Fruit fly (Drosophila melanogaster) whole organism, embryonic: ENCODE data around the gene CG14182.

Experiments
- Asciz ChIP-seq: fragments of 200-800 bp; sonication (Bioruptor generic); optimal IDR thresholded peaks from 2 replicates; lab custom pipeline; 2017; ENCODE audit warnings: missing biosample characterization, mild to moderate bottlenecking, missing genetic modification characterization, missing genetic modification reagents
- CG11247 ChIP-seq: fragments of 200-800 bp; sonication (Bioruptor generic); IDR thresholded peaks from 2 replicates; pipeline ENCODE4 v1.3.6; 2022; ENCODE audit warnings: missing biosample characterization, missing genetic modification characterization
- CG11504 ChIP-seq: fragments of 200-800 bp; sonication (Bioruptor generic); optimal IDR thresholded peaks from 3 replicates; lab custom pipeline; 2019; ENCODE audit warnings: missing biosample characterization, mild to moderate bottlenecking, missing genetic modification characterization, moderate library complexity
- CG11695 ChIP-seq: fragments of 200-800 bp; sonication (Bioruptor generic); IDR thresholded peaks from 3 replicates; pipeline ENCODE4 v1.3.6; 2022; ENCODE audit warnings: missing biosample characterization, missing genetic modification characterization
- CG12299 ChIP-seq: fragments of 200-800 bp; sonication (Bioruptor generic); optimal IDR thresholded peaks from 2 replicates; lab custom pipeline; 2018; ENCODE audit warnings: missing biosample characterization, mild to moderate bottlenecking, missing genetic modification characterization
- CG15011 ChIP-seq: fragments of 200-800 bp; sonication (Bioruptor generic); optimal IDR thresholded peaks from 3 replicates; lab custom pipeline; 2018; ENCODE audit warnings: missing biosample characterization, mild to moderate bottlenecking, missing genetic modification characterization
- CG15073 ChIP-seq: fragments of 200-800 bp; sonication (Bioruptor generic); optimal IDR thresholded peaks from 2 replicates; lab custom pipeline; 2016; ENCODE audit warnings: missing biosample characterization, missing genetic modification characterization
- CG15601 ChIP-seq: fragments of 200-800 bp; sonication (Bioruptor generic); optimal IDR thresholded peaks from 3 replicates; lab custom pipeline; 2019; ENCODE audit warnings: missing biosample characterization, mild to moderate bottlenecking, missing genetic modification characterization, moderate library complexity
- CG18476 ChIP-seq: fragments of 200-800 bp; sonication (Bioruptor generic); optimal IDR thresholded peaks from 2 replicates; lab custom pipeline; 2016; ENCODE audit warnings: missing biosample characterization, mild to moderate bottlenecking, missing genetic modification characterization
- CG2889 ChIP-seq: fragments of 200-800 bp; sonication (Bioruptor generic); IDR thresholded peaks from 3 replicates; pipeline ENCODE4 v1.3.6; 2022; ENCODE audit warnings: missing biosample characterization, missing genetic modification characterization
- CG31224 ChIP-seq: fragments of 200-800 bp; sonication (Bioruptor generic); IDR thresholded peaks from 2 replicates; pipeline ENCODE4 v1.3.6; 2022; ENCODE audit warnings: missing biosample characterization, missing genetic modification characterization
- CG32532 ChIP-seq: fragments of 200-800 bp; sonication (Bioruptor generic); IDR thresholded peaks from 2 replicates; pipeline ENCODE4 v1.3.6; 2022; ENCODE audit warnings: missing biosample characterization, missing genetic modification characterization
- CG34224 ChIP-seq: fragments of 200-800 bp; sonication (Bioruptor generic); IDR thresholded peaks from 3 replicates; pipeline ENCODE4 v1.3.6; 2022; ENCODE audit warnings: missing biosample characterization, missing genetic modification characterization; ENCODE audit not compliant: partially characterized antibody
- CG34422 ChIP-seq: fragments of 200-800 bp; sonication (Bioruptor generic); IDR thresholded peaks from 3 replicates; pipeline ENCODE4 v1.3.6; 2022; ENCODE audit warnings: missing biosample characterization, missing genetic modification characterization
- CG3847 ChIP-seq: fragments of 200-800 bp; sonication (Bioruptor generic); IDR thresholded peaks from 2 replicates; pipeline ENCODE4 v1.3.6; 2022; ENCODE audit warnings: missing biosample characterization, missing genetic modification characterization
- CG4854 ChIP-seq: fragments of 200-800 bp; sonication (Bioruptor generic); optimal IDR thresholded peaks from 2 replicates; lab custom pipeline; 2016; ENCODE audit warnings: missing biosample characterization, missing genetic modification characterization, inconsistent platforms
- CG6272 ChIP-seq: fragments of 200-800 bp; sonication (Bioruptor generic); IDR thresholded peaks from 2 replicates; pipeline ENCODE4 v1.3.6; 2022; ENCODE audit warnings: missing biosample characterization, missing genetic modification characterization
- CG6813 ChIP-seq: fragments of 200-800 bp; sonication (Bioruptor generic); optimal IDR thresholded peaks from 2 replicates; lab custom pipeline; 2017; ENCODE audit warnings: missing biosample characterization, missing genetic modification characterization, mild to moderate bottlenecking, moderate library complexity, missing genetic modification reagents
- CTCF ChIP-seq: fragments of 200-800 bp; sonication (Bioruptor generic); optimal IDR thresholded peaks from 2 replicates; lab custom pipeline; 2017; ENCODE audit warnings: missing biosample characterization, mild to moderate bottlenecking, missing genetic modification characterization, moderate library complexity
- GATAe ChIP-seq: fragments of 200-800 bp; sonication (Bioruptor generic); conservative IDR thresholded peaks from 2 replicates; pipeline ENCODE4 v1.3.6; 2022; ENCODE audit warnings: missing biosample characterization, missing genetic modification characterization
- H15 ChIP-seq: fragments of 200-800 bp; sonication (Bioruptor generic); IDR thresholded peaks from 3 replicates; pipeline ENCODE4 v1.3.6; 2022; ENCODE audit warnings: missing biosample characterization, missing genetic modification characterization
- HLH54F ChIP-seq: fragments of 200-800 bp; sonication (Bioruptor generic); optimal IDR thresholded peaks from 3 replicates; lab custom pipeline; 2016; ENCODE audit warnings: missing biosample characterization, missing genetic modification characterization
- Hand ChIP-seq: fragments of 200-800 bp; sonication (Bioruptor generic); optimal IDR thresholded peaks from 2 replicates; lab custom pipeline; 2017; ENCODE audit warnings: mild to moderate bottlenecking, missing biosample characterization, missing genetic modification reagents, missing genetic modification characterization
- Hmr ChIP-seq: fragments of 200-800 bp; sonication (Bioruptor generic); optimal IDR thresholded peaks from 3 replicates; lab custom pipeline; 2017; ENCODE audit warnings: mild to moderate bottlenecking, missing biosample characterization, missing genetic modification reagents, missing genetic modification characterization
- Lim3 ChIP-seq: fragments of 200-800 bp; sonication (Bioruptor generic); IDR thresholded peaks from 2 replicates; pipeline ENCODE4 v1.3.6; 2022; ENCODE audit warnings: missing biosample characterization, missing genetic modification characterization
- Med ChIP-seq: fragments of 200-800 bp; sonication (Bioruptor generic); peaks from one replicate; lab custom pipeline; 2016; ENCODE audit warnings: missing biosample characterization, missing genetic modification characterization, mild to moderate bottlenecking, inconsistent platforms, moderate library complexity
- Oaz ChIP-seq: fragments of 200-800 bp; sonication (Bioruptor generic); IDR thresholded peaks from 2 replicates; pipeline ENCODE4 v1.3.6; 2022; ENCODE audit warnings: missing biosample characterization, missing genetic modification characterization
- Rfx ChIP-seq: fragments of 200-800 bp; sonication (Bioruptor generic); IDR thresholded peaks from 2 replicates; pipeline ENCODE4 v1.3.6; 2022; ENCODE audit warnings: missing biosample characterization, missing genetic modification characterization
- Rx ChIP-seq: fragments of 200-800 bp; sonication (Bioruptor generic); IDR thresholded peaks from 2 replicates; pipeline ENCODE4 v1.3.6; 2022; ENCODE audit warnings: missing biosample characterization, missing genetic modification characterization
- amos ChIP-seq: fragments of 200-800 bp; sonication (Bioruptor generic); IDR thresholded peaks from 2 replicates; pipeline ENCODE4 v1.3.6; 2022; ENCODE audit warnings: missing biosample characterization, missing genetic modification characterization; ENCODE audit not compliant: partially characterized antibody
- cg ChIP-seq: fragments of 200-800 bp; sonication (Bioruptor generic); optimal IDR thresholded peaks from 3 replicates; lab custom pipeline; 2019; ENCODE audit warnings: missing biosample characterization, mild to moderate bottlenecking, missing genetic modification characterization, moderate library complexity
- chinmo ChIP-seq: fragments of 200-800 bp; sonication (Bioruptor generic); IDR thresholded peaks from 4 replicates; pipeline ENCODE4 v1.3.6; 2022; ENCODE audit warnings: missing biosample characterization, missing genetic modification characterization; ENCODE audit not compliant: partially characterized antibody
- chm ChIP-seq: fragments of 200-800 bp; sonication (Bioruptor generic); IDR thresholded peaks from 2 replicates; pipeline ENCODE4 v1.3.6; 2022; ENCODE audit warnings: missing biosample characterization, missing genetic modification characterization
- disco-r ChIP-seq: fragments of 200-800 bp; sonication (Bioruptor generic); optimal IDR thresholded peaks from 2 replicates; lab custom pipeline; 2016; ENCODE audit warnings: missing biosample characterization, missing genetic modification characterization
- fru ChIP-seq: fragments of >200 bp; optimal IDR thresholded peaks from 2 replicates; lab custom pipeline; 2017
- ftz-f1 ChIP-seq: fragments of 200-800 bp; sonication (Bioruptor generic); optimal IDR thresholded peaks from 2 replicates; lab custom pipeline; 2016; ENCODE audit warnings: missing biosample characterization, missing genetic modification characterization
- gro ChIP-seq: fragments of 200-800 bp; sonication (Bioruptor generic); optimal IDR thresholded peaks from 2 replicates; lab custom pipeline; 2016; ENCODE audit warnings: missing biosample characterization, missing genetic modification characterization
- ind ChIP-seq: fragments of 200-800 bp; sonication (Bioruptor generic); optimal IDR thresholded peaks from 3 replicates; lab custom pipeline; 2016; ENCODE audit warnings: missing biosample characterization, missing genetic modification characterization
- inv ChIP-seq: fragments of 200-800 bp; sonication (Bioruptor generic); IDR thresholded peaks from 2 replicates; pipeline ENCODE4 v1.3.6; 2022; ENCODE audit warnings: missing biosample characterization, missing genetic modification characterization; ENCODE audit not compliant: partially characterized antibody
- lab ChIP-seq: fragments of 200-800 bp; sonication (Bioruptor generic); optimal IDR thresholded peaks from 3 replicates; lab custom pipeline; 2017; ENCODE audit warnings: missing biosample characterization, missing genetic modification characterization, mild to moderate bottlenecking, moderate library complexity, missing genetic modification reagents
- lmd ChIP-seq: fragments of 200-800 bp; sonication (Bioruptor generic); IDR thresholded peaks from 2 replicates; pipeline ENCODE4 v1.3.6; 2022; ENCODE audit warnings: missing biosample characterization, missing genetic modification characterization
- mld ChIP-seq: fragments of 200-800 bp; sonication (Bioruptor generic); IDR thresholded peaks from 3 replicates; pipeline ENCODE4 v1.3.6; 2022; ENCODE audit warnings: missing biosample characterization, missing genetic modification characterization; ENCODE audit not compliant: partially characterized antibody
- pan ChIP-seq, 4 experiments: fragments of >200 bp in 3 of 4; fragments of 200-800 bp in 1 of 4; sonication (Bioruptor generic) in 1 of 4; optimal IDR thresholded peaks in 3 of 4; IDR thresholded peaks in 1 of 4; 2 replicates each; pipeline versions ENCODE4 v1.3.6 to Lab custom; 2017 to 2022; ENCODE audit warnings: missing biosample characterization in 2 of 4, missing genetic modification characterization in 2 of 4, mixed read lengths in 1 of 4
- psq ChIP-seq: fragments of 200-800 bp; sonication (Bioruptor generic); optimal IDR thresholded peaks from 2 replicates; lab custom pipeline; 2017; ENCODE audit warnings: missing biosample characterization, missing genetic modification characterization
- salm ChIP-seq: fragments of 200-800 bp; sonication (Bioruptor generic); optimal IDR thresholded peaks from 2 replicates; lab custom pipeline; 2018; ENCODE audit warnings: missing biosample characterization, mild to moderate bottlenecking, missing genetic modification characterization
- seq ChIP-seq: fragments of 200-800 bp; sonication (Bioruptor generic); IDR thresholded peaks from 2 replicates; pipeline ENCODE4 v1.3.6; 2022; ENCODE audit warnings: missing biosample characterization, missing genetic modification characterization
- shn ChIP-seq: fragments of 200-800 bp; sonication (Bioruptor generic); optimal IDR thresholded peaks from 3 replicates; lab custom pipeline; 2016; ENCODE audit warnings: missing biosample characterization, missing genetic modification characterization
- sisA ChIP-seq: fragments of 200-800 bp; sonication (Bioruptor generic); IDR thresholded peaks from 2 replicates; pipeline ENCODE4 v1.3.6; 2022; ENCODE audit warnings: missing biosample characterization, missing genetic modification characterization
- slou ChIP-seq: fragments of 200-800 bp; sonication (Bioruptor generic); optimal IDR thresholded peaks from 3 replicates; lab custom pipeline; 2016; ENCODE audit warnings: missing biosample characterization, missing genetic modification characterization
- sna ChIP-seq: fragments of 200-800 bp; sonication (Bioruptor generic); IDR thresholded peaks from 2 replicates; pipeline ENCODE4 v1.3.6; 2022; ENCODE audit warnings: missing biosample characterization, missing genetic modification characterization; ENCODE audit not compliant: partially characterized antibody
- wor ChIP-seq: fragments of 200-800 bp; sonication (Bioruptor generic); IDR thresholded peaks from 2 replicates; pipeline ENCODE4 v1.3.6; 2022; ENCODE audit warnings: missing biosample characterization, missing genetic modification characterization

CG14182 gene

dm6 chr3L:19939024-19939423, 40.6 kb downstream of the CG14182 start, which contains the start of gene Ac76E (continued):
- TF ChIP-seq GATAe (peak; percentile 46; the same call in 1 of the 2 replicates), CG34224 (GFP tag; lab: Robert Waterston, UW) (0 out of 3 replicates have a peak, but pooled peaks have one; percentile 13), sisA (GFP tag; lab: Robert Waterston, UW) (no peak), disco-r (GFP tag; lab: Kevin White, UChicago) (no peak), chinmo (GFP tag; lab: Robert Waterston, UW) (peak; percentile 94), ftz-f1 (GFP tag; lab: Kevin White, UChicago) (peak; percentile 93), CG11504 (tag; lab: Kevin White, UChicago) (peak; percentile 100), lab (GFP tag; lab: Kevin White, UChicago) (peak; percentile 51), CG34422 (GFP tag; lab: Robert Waterston, UW) (peak; percentile 32; the same call in 1 of the 3 replicates), CG6272 (GFP tag; lab: Robert Waterston, UW) (no peak), CG12299 (tag; lab: Kevin White, UChicago) (no peak), CG31224 (GFP tag; lab: Robert Waterston, UW) (peak; percentile 18; the same call in 1 of the 2 replicates), CG4854 (GFP tag; lab: Kevin White, UChicago) (no peak), mld (GFP tag; lab: Robert Waterston, UW) (no peak), CG15073 (GFP tag; lab: Kevin White, UChicago) (no peak), chm (GFP tag; lab: Robert Waterston, UW) (peak; percentile 34; the same call in 1 of the 2 replicates), psq (GFP tag; lab: Kevin White, UChicago) (no peak), cg (peak; percentile 37), Hand (GFP tag; lab: Kevin White, UChicago) (no peak), ind (GFP tag; lab: Kevin White, UChicago) (no peak), Hmr (GFP tag; lab: Kevin White, UChicago) (peak; percentile 36), CG18476 (GFP tag; lab: Kevin White, UChicago) (no peak), gro (GFP tag; lab: Kevin White, UChicago) (peak; percentile 80), slou (no peak), fru (lab: Kevin White, UChicago) (no peak), wor (GFP tag; lab: Robert Waterston, UW) (no peak), inv (GFP tag; lab: Robert Waterston, UW) (no peak), CG11247 (no peak), CG2889 (GFP tag; lab: Robert Waterston, UW) (no peak), Lim3 (GFP tag; lab: Robert Waterston, UW) (no peak), CG15601 (tag; lab: Kevin White, UChicago) (no peak), Rfx (GFP tag; lab: Robert Waterston, UW) (peak; percentile 35; the same call in 1 of the 2 replicates), pan (optimal IDR thresholded peaks at IDR 0.05; lab: Kevin White, UChicago) (no peak), pan (GFP tag; optimal IDR thresholded peaks at IDR 0.05 in 1 of 2, IDR thresholded peaks at IDR 0.05 in 1 of 2) (peak in 1 of 2 experiments; percentile 17), Rx (no peak), salm (no peak), H15 (GFP tag; lab: Robert Waterston, UW) (no peak), Asciz (GFP tag; lab: Kevin White, UChicago) (no peak), seq (GFP tag; lab: Robert Waterston, UW) (peak; percentile 35; the same call in 1 of the 2 replicates), shn (GFP tag; lab: Kevin White, UChicago) (no peak), lmd (GFP tag; lab: Robert Waterston, UW) (no peak), Med (GFP tag; lab: Kevin White, UChicago) (peak; percentile 81), amos (GFP tag; lab: Robert Waterston, UW) (no peak; the same call in 1 of the 2 replicates), HLH54F (no peak), CG6813 (GFP tag; lab: Kevin White, UChicago) (no peak), sna (GFP tag; lab: Robert Waterston, UW) (0 out of 2 replicates have a peak, but pooled peaks have one; percentile 23), Oaz (no peak), CG15011 (GFP tag; lab: Kevin White, UChicago) (no peak), CG11695 (GFP tag; lab: Robert Waterston, UW) (0 out of 3 replicates have a peak, but pooled peaks have one; percentile 26), CG32532 (peak; percentile 45; the same call in 1 of the 2 replicates), CTCF (no peak), CG3847 (0 out of 2 replicates have a peak, but pooled peaks have one; percentile 7)
